Worm (Caenorhabditis elegans) whole organism, L1 larva: ENCODE results near the gene F29A7.4.
A peak's percentile ranks its signal among the peaks of the same experiment; 100 is the strongest.

Experiments used
- C04F5.9 ChIP-seq: sonication (generic microtip); optimal IDR thresholded peaks from 2 replicates; lab custom pipeline; 2016; ENCODE audit warnings: missing genetic modification characterization, missing compliant biosample characterization
- C16A3.4 ChIP-seq: fragments of 150-350 bp; optimal IDR thresholded peaks from 2 replicates; lab custom pipeline; 2014; ENCODE audit warnings: missing biosample characterization, missing genetic modification characterization
- Y116A8C.19 ChIP-seq: sonication (generic microtip); optimal IDR thresholded peaks from 2 replicates; lab custom pipeline; 2016; ENCODE audit warnings: missing compliant biosample characterization, missing genetic modification characterization, borderline replicate concordance
- ceh-63 ChIP-seq: fragments of 200-800 bp; sonication (Bioruptor generic); optimal IDR thresholded peaks from 2 replicates; lab custom pipeline; 2018; ENCODE audit warnings: mild to moderate bottlenecking, missing genetic modification characterization, missing compliant biosample characterization
- ceh-88 ChIP-seq: fragments of 200-800 bp; sonication (Bioruptor generic); IDR thresholded peaks from 2 replicates; pipeline ENCODE4 v1.3.6; 2022; ENCODE audit warnings: missing genetic modification characterization, missing compliant biosample characterization
- ceh-90 ChIP-seq: sonication (generic microtip); optimal IDR thresholded peaks from 2 replicates; lab custom pipeline; 2016; ENCODE audit warnings: missing genetic modification characterization, missing compliant biosample characterization
- ces-1 ChIP-seq: fragments of 150-350 bp; optimal IDR thresholded peaks from 2 replicates; lab custom pipeline; 2014; ENCODE audit warnings: missing biosample characterization, missing genetic modification reagents, missing genetic modification characterization
- dpl-1 ChIP-seq, 3 experiments: fragments of 150-350 bp in 2 of 3; sonication (generic microtip) in 1 of 3; optimal IDR thresholded peaks; 2 replicates each; lab custom pipeline; 2014 to 2017; ENCODE audit warnings: missing biosample characterization in 3 of 3, missing genetic modification characterization in 3 of 3, missing genetic modification reagents in 3 of 3
- efl-1 ChIP-seq, 4 experiments: fragments of 150-350 bp; optimal IDR thresholded peaks in 3 of 4; peaks in 1 of 4; 1 replicate in 1 of 4; 2 replicates in 3 of 4; lab custom pipeline; 2014; ENCODE audit warnings: missing biosample characterization in 2 of 4, missing genetic modification characterization in 2 of 4, missing genetic modification reagents in 2 of 4
- egl-13 ChIP-seq: sonication (generic microtip); optimal IDR thresholded peaks from 2 replicates; lab custom pipeline; 2016; ENCODE audit warnings: missing genotype, missing genetic modification reagents, missing genetic modification characterization, missing compliant biosample characterization
- egl-27 ChIP-seq, 2 experiments: fragments of 150-350 bp in 1 of 2; sonication (generic microtip); optimal IDR thresholded peaks; 3 replicates each; lab custom pipeline; 2017 to 2018; ENCODE audit warnings: missing biosample characterization in 2 of 2, missing genetic modification characterization in 2 of 2, missing genetic modification reagents in 2 of 2
- fkh-4 ChIP-seq: sonication (generic microtip); optimal IDR thresholded peaks from 2 replicates; lab custom pipeline; 2016; ENCODE audit warnings: missing compliant biosample characterization, missing genetic modification characterization, borderline replicate concordance
- grh-1 ChIP-seq: fragments of 200-800 bp; sonication (Bioruptor generic); IDR thresholded peaks from 2 replicates; pipeline ENCODE4 v1.3.6; 2022; ENCODE audit warnings: missing genetic modification reagents, missing genetic modification characterization, missing compliant biosample characterization
- lin-13 ChIP-seq: fragments of 150-350 bp; optimal IDR thresholded peaks from 2 replicates; lab custom pipeline; 2014; ENCODE audit warnings: missing biosample characterization, missing genetic modification reagents, missing genetic modification characterization
- lin-39 ChIP-seq: fragments of 150-350 bp; optimal IDR thresholded peaks from 2 replicates; lab custom pipeline; 2014; ENCODE audit warnings: missing biosample characterization, missing genetic modification reagents, missing genetic modification characterization
- lsy-2 ChIP-seq, 2 experiments: fragments of 150-350 bp; optimal IDR thresholded peaks; 2 replicates each; lab custom pipeline; 2014; ENCODE audit warnings: missing biosample characterization in 2 of 2, missing genetic modification characterization in 2 of 2
- mep-1 ChIP-seq: fragments of 150-350 bp; optimal IDR thresholded peaks from 2 replicates; lab custom pipeline; 2014; ENCODE audit warnings: missing biosample characterization, missing genetic modification characterization
- nhr-11 ChIP-seq: fragments of 150-350 bp; optimal IDR thresholded peaks from 2 replicates; lab custom pipeline; 2014; ENCODE audit warnings: missing biosample characterization, missing genetic modification characterization
- nhr-12 ChIP-seq: sonication (generic microtip); optimal IDR thresholded peaks from 2 replicates; lab custom pipeline; 2017; ENCODE audit warnings: missing biosample characterization, missing genetic modification characterization
- nhr-19 ChIP-seq: fragments of 200-800 bp; sonication (Bioruptor generic); conservative IDR thresholded peaks from 2 replicates; pipeline ENCODE4 v1.3.6; 2022; ENCODE audit warnings: missing genetic modification characterization, missing compliant biosample characterization
- nhr-20 ChIP-seq: sonication (generic microtip); optimal IDR thresholded peaks from 2 replicates; lab custom pipeline; 2016; ENCODE audit warnings: mild to moderate bottlenecking, missing genetic modification characterization, missing compliant biosample characterization
- nhr-237 ChIP-seq: fragments of 150-350 bp; optimal IDR thresholded peaks from 2 replicates; lab custom pipeline; 2014; ENCODE audit warnings: missing biosample characterization, missing genetic modification characterization
- nhr-28 ChIP-seq: fragments of 150-350 bp; optimal IDR thresholded peaks from 2 replicates; lab custom pipeline; 2014; ENCODE audit warnings: missing biosample characterization, missing genetic modification characterization
- nhr-47 ChIP-seq: sonication (generic microtip); optimal IDR thresholded peaks from 2 replicates; lab custom pipeline; 2016; ENCODE audit warnings: mild to moderate bottlenecking, missing genetic modification characterization, moderate library complexity, missing compliant biosample characterization
- nhr-71 ChIP-seq: sonication (generic microtip); optimal IDR thresholded peaks from 2 replicates; lab custom pipeline; 2016; ENCODE audit warnings: mild to moderate bottlenecking, missing genetic modification characterization, moderate library complexity, missing compliant biosample characterization
- nhr-76 ChIP-seq: sonication (generic microtip); optimal IDR thresholded peaks from 2 replicates; lab custom pipeline; 2017; ENCODE audit warnings: missing biosample characterization, missing genetic modification characterization
- nhr-77 ChIP-seq: fragments of 150-350 bp; optimal IDR thresholded peaks from 2 replicates; lab custom pipeline; 2014; ENCODE audit warnings: missing biosample characterization, missing genetic modification characterization
- pag-3 ChIP-seq: sonication (generic microtip); optimal IDR thresholded peaks from 2 replicates; lab custom pipeline; 2017; ENCODE audit warnings: missing genetic modification characterization, mild to moderate bottlenecking, missing compliant biosample characterization, antibody characterized with exemption, borderline replicate concordance; ENCODE audit not compliant: insufficient read depth
- rnt-1 ChIP-seq: sonication (generic microtip); optimal IDR thresholded peaks from 2 replicates; lab custom pipeline; 2016; ENCODE audit warnings: mild to moderate bottlenecking, missing genetic modification characterization, moderate library complexity, missing compliant biosample characterization
- snpc-4 ChIP-seq: fragments of 150-350 bp; optimal IDR thresholded peaks from 2 replicates; lab custom pipeline; 2014; ENCODE audit warnings: missing biosample characterization, missing genetic modification characterization
- sox-4 ChIP-seq: sonication (generic microtip); optimal IDR thresholded peaks from 2 replicates; lab custom pipeline; 2016; ENCODE audit warnings: missing genetic modification characterization, missing compliant biosample characterization
- sptf-1 ChIP-seq: fragments of 150-350 bp; optimal IDR thresholded peaks from 2 replicates; lab custom pipeline; 2014; ENCODE audit warnings: missing biosample characterization, missing genetic modification characterization
- sup-37 ChIP-seq: fragments of 200-800 bp; sonication (Bioruptor generic); optimal IDR thresholded peaks from 2 replicates; lab custom pipeline; 2018; ENCODE audit warnings: mild to moderate bottlenecking, missing genetic modification characterization, missing compliant biosample characterization
- swsn-7 ChIP-seq: sonication (generic microtip); optimal IDR thresholded peaks from 2 replicates; lab custom pipeline; 2016; ENCODE audit warnings: missing genetic modification characterization, missing compliant biosample characterization
- tlp-1 ChIP-seq: fragments of 150-350 bp; optimal IDR thresholded peaks from 2 replicates; lab custom pipeline; 2014; ENCODE audit warnings: missing biosample characterization, missing genetic modification characterization
- unc-86 ChIP-seq: sonication (generic microtip); optimal IDR thresholded peaks from 2 replicates; lab custom pipeline; 2016; ENCODE audit warnings: missing genetic modification characterization, missing compliant biosample characterization
- unc-98 ChIP-seq: fragments of 200-800 bp; sonication (Bioruptor generic); IDR thresholded peaks from 2 replicates; pipeline ENCODE4 v1.3.6; 2022; ENCODE audit warnings: missing genetic modification characterization, missing compliant biosample characterization
- zag-1 ChIP-seq: fragments of 150-350 bp; optimal IDR thresholded peaks from 2 replicates; lab custom pipeline; 2014; ENCODE audit warnings: missing biosample characterization, missing genetic modification characterization
- zip-4 ChIP-seq: fragments of 200-800 bp; sonication (Bioruptor generic); optimal IDR thresholded peaks from 2 replicates; lab custom pipeline; 2018; ENCODE audit warnings: mild to moderate bottlenecking, missing genetic modification characterization, moderate library complexity, missing compliant biosample characterization
- ztf-11 ChIP-seq, 2 experiments: sonication (generic microtip); optimal IDR thresholded peaks; 2 replicates each; lab custom pipeline; 2016 to 2017; ENCODE audit warnings: missing genetic modification characterization in 2 of 2, missing biosample characterization in 1 of 2, missing compliant biosample characterization in 1 of 2

The F29A7.4 gene

DNA sequence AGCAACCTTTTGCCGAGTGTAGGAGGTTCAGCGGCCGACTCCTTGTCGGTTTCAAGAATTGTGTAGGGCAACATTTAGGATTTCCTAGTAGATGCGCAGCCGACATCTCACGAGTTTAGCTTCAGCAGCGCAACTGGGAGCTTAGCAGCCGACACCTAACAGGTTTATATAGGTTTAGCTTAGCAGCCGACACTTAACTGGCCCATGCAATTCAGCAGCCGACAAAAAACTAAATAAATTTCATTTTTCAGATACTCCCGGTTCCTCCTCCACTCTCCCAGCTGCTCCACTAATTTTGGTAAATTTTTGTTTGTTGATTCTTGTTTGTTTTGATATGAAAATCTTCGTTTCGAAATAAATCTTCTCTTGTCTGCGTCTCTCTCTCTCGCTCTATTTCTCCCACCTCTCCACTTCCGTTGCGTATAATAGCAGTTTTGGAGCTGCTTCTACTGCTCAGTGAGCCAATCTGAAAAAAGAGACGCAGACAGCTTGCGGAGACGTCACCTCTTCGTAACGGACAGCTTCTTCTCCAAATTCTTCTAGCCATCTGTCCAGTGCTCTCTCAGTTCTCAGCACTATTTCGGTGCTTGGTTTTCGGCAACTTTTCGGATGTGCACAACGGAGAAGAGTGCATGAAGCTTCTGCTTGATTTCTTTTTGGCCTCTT lies 1.7 kb upstream of the F29A7.4 start (continued):
- no peak for TF ChIP-seq ceh-63 (GFP tag; lab: Kevin White, UChicago)
- TF ChIP-seq zip-4 (GFP tag; lab: Kevin White, UChicago), result no peak
- no peak for TF ChIP-seq nhr-77 (tag; lab: Kevin White, UChicago)
- TF ChIP-seq pag-3, result no peak
- TF ChIP-seq fkh-4 (tag; lab: Kevin White, UChicago), result no peak
- no peak for TF ChIP-seq C04F5.9
- TF ChIP-seq sox-4 (tag; lab: Kevin White, UChicago), result peak; percentile 34
- no peak for TF ChIP-seq nhr-11 (tag; lab: Kevin White, UChicago)
- TF ChIP-seq C16A3.4 (tag; lab: Kevin White, UChicago), result no peak
- no peak for TF ChIP-seq nhr-28 (tag; lab: Kevin White, UChicago)
- TF ChIP-seq swsn-7 (tag; lab: Kevin White, UChicago), result peak; percentile 53
- no peak for TF ChIP-seq ztf-11 (tag; optimal IDR thresholded peaks at IDR 0.05; lab: Kevin White, UChicago)
- no peak for TF ChIP-seq tlp-1
- no peak for TF ChIP-seq nhr-20
- no peak for TF ChIP-seq nhr-76 (tag; lab: Kevin White, UChicago)
- TF ChIP-seq nhr-71 (tag; lab: Kevin White, UChicago), result peak; percentile 76
- peak; percentile 66 for TF ChIP-seq snpc-4
- peak; percentile 11 for TF ChIP-seq sup-37 (GFP tag; lab: Kevin White, UChicago)
- TF ChIP-seq zag-1 (tag; lab: Kevin White, UChicago), result peak; percentile 57
- peak; percentile 67 for TF ChIP-seq unc-86 (tag; lab: Kevin White, UChicago)
- peak; percentile 78 for TF ChIP-seq nhr-47 (tag; lab: Kevin White, UChicago)
- peak; percentile 4 for TF ChIP-seq lin-13
- TF ChIP-seq sptf-1, result no peak
- no peak for TF ChIP-seq Y116A8C.19 (tag; lab: Kevin White, UChicago)
- no peak for TF ChIP-seq nhr-237 (tag; lab: Kevin White, UChicago)
- no peak for TF ChIP-seq unc-98 (GFP tag; lab: Robert Waterston, UW)
- TF ChIP-seq efl-1 (optimal IDR thresholded peaks at IDR 0.05; lab: Kevin White, UChicago), result peak; percentile 54 to 64
- TF ChIP-seq efl-1 (GFP tag; optimal IDR thresholded peaks at IDR 0.05 in 1 of 2; lab: Kevin White, UChicago), result peak in 1 of 2 experiments; percentile 18
- TF ChIP-seq egl-13 (tag; lab: Kevin White, UChicago), result peak; percentile 79
- peak; percentile 16 for TF ChIP-seq nhr-19 (GFP tag; lab: Robert Waterston, UW)

DNA sequence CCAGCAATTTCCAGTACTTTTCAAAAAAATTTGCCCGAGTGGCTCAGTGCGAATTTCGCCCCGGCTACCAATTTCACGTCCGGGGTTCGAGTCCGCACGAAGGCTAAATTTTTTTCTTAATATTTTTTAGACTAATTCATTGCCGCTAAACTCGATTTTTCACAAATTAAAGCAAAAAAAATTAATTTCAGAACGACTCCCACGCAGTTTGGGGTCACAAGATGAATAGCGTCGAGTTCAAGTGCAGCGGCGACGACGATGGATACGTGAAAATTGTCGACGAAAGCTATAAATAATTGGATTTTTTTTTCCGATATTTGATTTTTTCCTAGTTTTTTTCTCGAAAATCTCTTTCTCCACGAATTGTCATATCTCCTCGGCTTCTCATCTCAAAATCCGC lies 1.5 kb downstream of the F29A7.4 start:
- no peak for TF ChIP-seq mep-1 (tag; lab: Kevin White, UChicago)
- no peak for TF ChIP-seq ceh-88 (GFP tag; lab: Robert Waterston, UW)
- no peak for TF ChIP-seq nhr-12
- no peak for TF ChIP-seq zip-4 (GFP tag; lab: Kevin White, UChicago)
- TF ChIP-seq rnt-1 (tag; lab: Kevin White, UChicago), result no peak
- TF ChIP-seq nhr-47 (tag; lab: Kevin White, UChicago), result no peak
- TF ChIP-seq lin-39 (tag; lab: Kevin White, UChicago), result no peak
- no peak for TF ChIP-seq ceh-90 (tag; lab: Kevin White, UChicago)
- TF ChIP-seq dpl-1 (GFP tag; optimal IDR thresholded peaks at IDR 0.05; lab: Kevin White, UChicago), result no peak
- no peak for TF ChIP-seq grh-1 (GFP tag; lab: Robert Waterston, UW)
- no peak for TF ChIP-seq lsy-2 (tag; optimal IDR thresholded peaks at IDR 0.05; lab: Kevin White, UChicago)
- TF ChIP-seq ces-1 (GFP tag; lab: Kevin White, UChicago), result no peak
- TF ChIP-seq sox-4 (tag; lab: Kevin White, UChicago), result no peak
- no peak for TF ChIP-seq egl-27 (tag; optimal IDR thresholded peaks at IDR 0.05; lab: Kevin White, UChicago)
